Fruit fly (Drosophila melanogaster): ENCODE measurements around the gene Aps.

Gene Aps

dm6 chr3L:10903449-10903848, 4.5 kb upstream of the Aps start:
- no peak for TF ChIP-seq CG13204 (GFP tag; optimal IDR thresholded peaks at IDR 0.05)
- TF ChIP-seq Snoo (tag; optimal IDR thresholded peaks at IDR 0.05): peak; percentile 20
- peak; percentile 5 for TF ChIP-seq CG8159 (tag; optimal IDR thresholded peaks at IDR 0.05)
- no peak for TF ChIP-seq CG34367 (tag; optimal IDR thresholded peaks at IDR 0.05)
- TF ChIP-seq CG14655 (GFP tag; optimal IDR thresholded peaks at IDR 0.05): peak; percentile 81
- no peak for TF ChIP-seq CG10348 (GFP tag; IDR thresholded peaks at IDR 0.05)
- TF ChIP-seq CG8301 (tag; optimal IDR thresholded peaks at IDR 0.05): peak; percentile 56
- no peak for TF ChIP-seq rn (GFP tag; IDR thresholded peaks at IDR 0.05)
- TF ChIP-seq Pif1A (GFP tag; optimal IDR thresholded peaks at IDR 0.05): no peak
- no peak for TF ChIP-seq Ets98B (GFP tag; IDR thresholded peaks at IDR 0.05)
- TF ChIP-seq CG9948 (tag; optimal IDR thresholded peaks at IDR 0.05): peak; percentile 59
- TF ChIP-seq CG4496 (GFP tag; IDR thresholded peaks at IDR 0.05): no peak

dm6 chr3L:10898256-10898735, 627 bp downstream of the Aps start:
- TF ChIP-seq Pif1B (GFP tag; optimal IDR thresholded peaks at IDR 0.05) (no peak), CG13204 (GFP tag; optimal IDR thresholded peaks at IDR 0.05) (peak; percentile 14), gl (tag; optimal IDR thresholded peaks at IDR 0.05) (peak; percentile 37), fd96Ca (GFP tag; IDR thresholded peaks at IDR 0.05) (no peak), CG8159 (tag; optimal IDR thresholded peaks at IDR 0.05) (peak; percentile 16)

DNA sequence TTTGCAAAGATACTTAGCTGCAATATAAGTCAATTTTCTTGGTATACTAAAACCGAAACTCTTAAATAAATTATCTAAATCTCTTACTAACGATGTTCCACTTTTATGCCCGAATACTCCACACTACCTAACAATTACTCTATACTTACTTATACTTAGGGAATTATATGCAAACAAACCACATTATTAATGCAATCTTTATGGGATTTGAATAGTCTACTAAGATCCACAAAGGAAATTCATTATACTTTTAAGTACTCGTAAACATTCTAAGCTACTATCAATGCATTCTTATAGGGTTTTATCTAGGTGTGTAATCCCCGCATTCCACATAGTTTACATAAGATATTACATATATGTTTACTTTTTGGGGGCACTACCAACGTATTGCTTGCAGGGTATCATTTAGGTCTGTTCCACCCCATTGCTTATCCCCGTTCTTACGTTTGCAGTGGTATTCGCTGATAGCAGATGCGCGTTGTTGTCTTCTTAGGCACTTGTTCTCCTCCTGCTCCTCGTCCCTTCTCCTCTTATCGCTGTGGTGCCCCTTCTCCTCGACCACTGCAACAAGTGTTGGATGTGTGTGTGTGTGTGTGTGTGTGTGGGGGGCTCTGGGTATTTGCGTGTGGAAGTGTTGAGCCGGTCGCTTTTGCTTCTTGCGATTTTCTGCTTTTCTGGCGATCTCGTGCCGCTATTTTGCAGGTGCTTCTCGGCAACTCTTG, 1.2 kb downstream of the Aps start:
- no peak for TF ChIP-seq Pif1B (GFP tag; optimal IDR thresholded peaks at IDR 0.05)
- no peak for TF ChIP-seq CG15710 (tag; optimal IDR thresholded peaks at IDR 0.05)
- TF ChIP-seq Snoo (tag; optimal IDR thresholded peaks at IDR 0.05): no peak
- peak; percentile 43 for TF ChIP-seq CG8301 (tag; optimal IDR thresholded peaks at IDR 0.05)
- no peak for TF ChIP-seq CG34367 (tag; optimal IDR thresholded peaks at IDR 0.05)
- no peak for TF ChIP-seq CG8159 (tag; optimal IDR thresholded peaks at IDR 0.05)
- TF ChIP-seq CG13204 (GFP tag; optimal IDR thresholded peaks at IDR 0.05): no peak
- no peak for TF ChIP-seq CG32121 (GFP tag; IDR thresholded peaks at IDR 0.05)
- TF ChIP-seq CG17806 (tag; optimal IDR thresholded peaks at IDR 0.05): no peak
- no peak for TF ChIP-seq Pif1A (GFP tag; optimal IDR thresholded peaks at IDR 0.05)
- peak; percentile 43; the same call in 1 of the 2 replicates for TF ChIP-seq CG12605 (GFP tag; IDR thresholded peaks at IDR 0.05)
- no peak; the same call in 2 of the 3 replicates for TF ChIP-seq fd96Ca (GFP tag; IDR thresholded peaks at IDR 0.05)
- TF ChIP-seq gl (tag; optimal IDR thresholded peaks at IDR 0.05): no peak
- TF ChIP-seq Ets98B (GFP tag; IDR thresholded peaks at IDR 0.05): peak; percentile 53; the same call in 1 of the 2 replicates
- TF ChIP-seq CG4496 (GFP tag; IDR thresholded peaks at IDR 0.05): no peak
- TF ChIP-seq EcR (GFP tag; optimal IDR thresholded peaks at IDR 0.05): peak; percentile 11
- TF ChIP-seq rn (GFP tag; IDR thresholded peaks at IDR 0.05): no peak
- no peak for TF ChIP-seq D1 (tag; optimal IDR thresholded peaks at IDR 0.05)
- no peak for TF ChIP-seq CG9948 (tag; optimal IDR thresholded peaks at IDR 0.05)
- no peak for TF ChIP-seq CG10348 (GFP tag; IDR thresholded peaks at IDR 0.05)
- TF ChIP-seq CG14655 (GFP tag; optimal IDR thresholded peaks at IDR 0.05): peak; percentile 42

dm6 chr3L:10896923-10897322, 2.0 kb downstream of the Aps start:
- TF ChIP-seq CG17806 (tag; optimal IDR thresholded peaks at IDR 0.05) (no peak), CG34367 (tag; optimal IDR thresholded peaks at IDR 0.05) (no peak), CG32121 (GFP tag; IDR thresholded peaks at IDR 0.05) (no peak), CG10348 (GFP tag; IDR thresholded peaks at IDR 0.05) (no peak), rn (GFP tag; IDR thresholded peaks at IDR 0.05) (no peak), CG13204 (GFP tag; optimal IDR thresholded peaks at IDR 0.05) (no peak), CG4496 (GFP tag; IDR thresholded peaks at IDR 0.05) (no peak), CG12605 (GFP tag; IDR thresholded peaks at IDR 0.05) (no peak), EcR (GFP tag; optimal IDR thresholded peaks at IDR 0.05) (no peak), Ets98B (GFP tag; IDR thresholded peaks at IDR 0.05) (no peak)

DNA sequence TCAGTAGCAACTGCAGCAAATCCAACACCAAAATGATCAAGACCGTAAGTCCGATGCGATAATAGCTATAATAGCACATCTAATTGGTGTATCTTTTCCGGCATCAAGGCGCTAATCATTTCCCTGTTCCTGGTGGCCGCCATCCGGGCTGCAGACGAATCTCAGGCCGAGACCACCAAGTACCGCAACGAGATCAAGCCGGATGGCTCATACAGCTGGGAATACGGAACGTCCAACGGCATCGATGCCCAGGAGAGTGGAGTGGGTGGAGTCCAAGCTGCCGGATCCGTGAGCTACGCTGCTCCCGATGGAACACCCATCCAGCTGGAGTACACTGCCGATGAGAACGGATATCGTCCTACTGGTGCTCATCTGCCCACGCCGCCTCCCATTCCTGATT, 4.8 kb downstream of the Aps start, which contains the start of gene Cpr67Fb:
Gene Cpr67Fb (plus strand): TSS at position 15 of the 400 bp plus-strand sequence.
- TF ChIP-seq EcR (GFP tag; optimal IDR thresholded peaks at IDR 0.05) (no peak), CG4496 (GFP tag; IDR thresholded peaks at IDR 0.05) (no peak), CG9948 (tag; optimal IDR thresholded peaks at IDR 0.05) (no peak), CG13204 (GFP tag; optimal IDR thresholded peaks at IDR 0.05) (no peak), CG10348 (GFP tag; IDR thresholded peaks at IDR 0.05) (no peak), Ets98B (GFP tag; IDR thresholded peaks at IDR 0.05) (no peak), D1 (tag; optimal IDR thresholded peaks at IDR 0.05) (no peak), Pif1A (GFP tag; optimal IDR thresholded peaks at IDR 0.05) (no peak), CG15710 (tag; optimal IDR thresholded peaks at IDR 0.05) (no peak), CG34367 (tag; optimal IDR thresholded peaks at IDR 0.05) (no peak), fd96Ca (GFP tag; IDR thresholded peaks at IDR 0.05) (no peak), Pif1B (GFP tag; optimal IDR thresholded peaks at IDR 0.05) (no peak), CG12605 (GFP tag; IDR thresholded peaks at IDR 0.05) (no peak), Snoo (tag; optimal IDR thresholded peaks at IDR 0.05) (no peak), gl (tag; optimal IDR thresholded peaks at IDR 0.05) (no peak)

- no peak for TF ChIP-seq CG12605 (GFP tag; IDR thresholded peaks at IDR 0.05)
- no peak for TF ChIP-seq CG10348 (GFP tag; IDR thresholded peaks at IDR 0.05)
- TF ChIP-seq CG32121 (GFP tag; IDR thresholded peaks at IDR 0.05): no peak
- TF ChIP-seq Pif1A (GFP tag; optimal IDR thresholded peaks at IDR 0.05): no peak
- TF ChIP-seq D1 (tag; optimal IDR thresholded peaks at IDR 0.05): no peak
- no peak for TF ChIP-seq EcR (GFP tag; optimal IDR thresholded peaks at IDR 0.05)
- TF ChIP-seq CG14655 (GFP tag; optimal IDR thresholded peaks at IDR 0.05): no peak
- no peak for TF ChIP-seq CG34367 (tag; optimal IDR thresholded peaks at IDR 0.05)
- no peak for TF ChIP-seq Snoo (tag; optimal IDR thresholded peaks at IDR 0.05)
- no peak for TF ChIP-seq CG4496 (GFP tag; IDR thresholded peaks at IDR 0.05)
- no peak for TF ChIP-seq Pif1B (GFP tag; optimal IDR thresholded peaks at IDR 0.05)
- no peak for TF ChIP-seq CG13204 (GFP tag; optimal IDR thresholded peaks at IDR 0.05)
- TF ChIP-seq CG15710 (tag; optimal IDR thresholded peaks at IDR 0.05): no peak
These were observed 5.7 kb downstream of the Aps start for dm6 chr3L:10893156-10893784.

All from whole organism, pupa.